Fruit fly (Drosophila melanogaster): ENCODE data around the gene CG3437.
A peak's percentile ranks its signal among the peaks of the same experiment; 100 is the strongest.

Gene CG3437

DNA sequence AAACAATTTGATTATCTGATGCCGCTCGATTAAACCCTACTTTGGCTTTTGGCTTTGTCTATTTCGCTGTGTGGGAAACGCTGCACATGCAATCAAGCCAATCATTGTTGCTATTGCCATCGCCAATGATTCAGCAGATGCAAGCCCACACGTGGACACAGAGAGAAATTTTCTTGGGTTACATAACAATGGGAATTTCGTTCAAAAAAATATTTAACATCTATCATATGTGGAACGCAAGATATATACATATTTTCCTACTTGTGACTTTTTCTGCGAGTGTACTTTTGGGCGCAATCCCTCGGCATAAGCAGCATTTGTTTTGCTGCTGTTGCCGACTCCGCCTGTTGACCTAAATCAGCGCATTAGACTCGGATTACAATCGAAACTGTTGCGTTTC lies 38.1 kb downstream of the CG3437 start (continued):
- TF ChIP-seq net (GFP tag; optimal IDR thresholded peaks at IDR 0.05) = peak; percentile 44
- TF ChIP-seq cyc (GFP tag; optimal IDR thresholded peaks at IDR 0.05) = peak; percentile 77
- no peak for TF ChIP-seq dsx (GFP tag; optimal IDR thresholded peaks at IDR 0.05; ENCODE audit: poor library complexity, severe bottlenecking)
- TF ChIP-seq pdm3 (GFP tag; optimal IDR thresholded peaks at IDR 0.05) = peak; percentile 63
- TF ChIP-seq eg (GFP tag; IDR thresholded peaks at IDR 0.05) = peak; percentile 91
- no peak for TF ChIP-seq vri (GFP tag; optimal IDR thresholded peaks at IDR 0.05)
- peak; percentile 63 for TF ChIP-seq CG32006 (GFP tag; optimal IDR thresholded peaks at IDR 0.05)
- TF ChIP-seq CG8119 (GFP tag; IDR thresholded peaks at IDR 0.05) = peak; percentile 81
- no peak for TF ChIP-seq CG1621 (tag; optimal IDR thresholded peaks at IDR 0.05)
- TF ChIP-seq CG11294 (GFP tag; IDR thresholded peaks at IDR 0.05) = peak; percentile 65
- TF ChIP-seq Sox14 (GFP tag; optimal IDR thresholded peaks at IDR 0.05) = peak; percentile 47
- TF ChIP-seq Ets21C (GFP tag; optimal IDR thresholded peaks at IDR 0.05) = no peak
- TF ChIP-seq Sox15 (GFP tag; optimal IDR thresholded peaks at IDR 0.05) = peak; percentile 43
- peak; percentile 67 for TF ChIP-seq svp (GFP tag)
- peak; percentile 85 for TF ChIP-seq CG6163 (GFP tag; IDR thresholded peaks at IDR 0.05)
- TF ChIP-seq Ets96B (tag; optimal IDR thresholded peaks at IDR 0.05) = peak; percentile 43

DNA sequence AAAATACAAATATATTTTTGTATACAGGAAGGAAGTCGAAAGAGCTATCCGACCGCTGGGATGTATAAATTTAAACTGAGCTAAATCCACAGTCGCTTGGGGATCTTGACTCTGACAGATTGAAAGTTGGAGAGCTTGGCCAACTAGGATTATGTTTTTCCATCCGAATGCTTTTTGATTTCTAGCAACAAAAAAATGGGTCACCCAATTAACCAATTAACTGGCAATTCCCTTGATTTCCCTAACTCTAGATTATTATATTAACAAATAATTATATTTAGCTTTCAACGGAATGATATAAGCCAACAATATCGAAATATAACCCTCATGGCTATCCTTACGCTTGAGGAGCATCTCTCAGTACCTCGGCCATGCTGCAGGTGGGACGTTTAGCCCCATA lies 40.2 kb downstream of the CG3437 start, which contains the start of gene CG3982:
CG3982 (minus strand) TSS at position 101 of the 400 bp plus-strand sequence.
- TF ChIP-seq Smox (GFP tag; optimal IDR thresholded peaks at IDR 0.05) (no peak), CG3032 (tag; optimal IDR thresholded peaks at IDR 0.05) (no peak), Sox14 (GFP tag; optimal IDR thresholded peaks at IDR 0.05) (no peak), CG10631 (GFP tag; optimal IDR thresholded peaks at IDR 0.05) (no peak), Eip93F (GFP tag; optimal IDR thresholded peaks at IDR 0.05) (no peak), Blimp-1 (GFP tag; optimal IDR thresholded peaks at IDR 0.05) (no peak), CG6808 (GFP tag; optimal IDR thresholded peaks at IDR 0.05) (no peak)

DNA sequence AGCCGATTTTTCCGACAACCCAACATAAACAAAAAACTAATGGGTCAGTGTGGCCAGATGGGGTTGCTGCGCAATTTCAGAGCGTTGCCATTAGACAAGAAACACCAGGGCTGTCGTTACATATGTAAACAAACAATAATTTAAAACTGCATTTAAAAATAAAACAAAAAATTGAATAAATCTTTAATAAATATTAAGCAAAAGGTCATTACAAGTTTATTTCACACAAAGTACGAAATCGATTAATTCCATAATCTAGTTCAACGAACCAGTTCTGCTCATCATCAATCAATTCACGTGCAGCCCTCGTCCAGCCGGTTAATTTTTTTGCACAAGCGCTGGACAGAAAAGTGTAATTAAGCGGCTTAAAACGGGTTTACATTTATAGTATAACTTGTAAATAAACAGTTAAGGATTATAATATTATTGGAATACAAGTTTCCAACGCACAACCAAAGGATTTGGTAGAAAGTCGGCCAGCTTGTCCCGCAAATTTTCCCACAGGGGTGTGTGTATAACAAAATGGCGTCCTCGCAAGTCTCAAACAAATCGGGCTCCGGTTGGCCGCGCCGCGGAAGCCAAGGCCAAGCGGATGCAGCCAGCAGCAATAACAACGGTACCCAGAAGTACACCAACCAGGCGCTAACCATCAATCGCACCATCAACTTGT lies 46.6 kb downstream of the CG3437 start, which contains the start of the genes CG4022 and Cpsf5:
CG4022 (minus strand) TSS at position 79 of the 670 bp plus-strand sequence.
Cpsf5 (plus strand) TSS at position 285 of the 670 bp plus-strand sequence.
- TF ChIP-seq Hr39 (GFP tag; optimal IDR thresholded peaks at IDR 0.05) (peak; percentile 62), Gug (GFP tag; IDR thresholded peaks at IDR 0.05) (no peak; the same call in 1 of the 2 replicates), CG6163 (GFP tag; IDR thresholded peaks at IDR 0.05) (peak; percentile 79), ss (GFP tag; optimal IDR thresholded peaks at IDR 0.05) (peak; percentile 34 to 47), Eip75B (GFP tag; optimal IDR thresholded peaks at IDR 0.05) (peak; percentile 78), Ets21C (GFP tag; optimal IDR thresholded peaks at IDR 0.05) (peak; percentile 46), Met (GFP tag; optimal IDR thresholded peaks at IDR 0.05) (peak; percentile 74), fd85E (GFP tag; optimal IDR thresholded peaks at IDR 0.05) (no peak), Sox102F (GFP tag; optimal IDR thresholded peaks at IDR 0.05) (peak; percentile 77), lz (GFP tag; optimal IDR thresholded peaks at IDR 0.05) (peak; percentile 76), pdm3 (GFP tag; optimal IDR thresholded peaks at IDR 0.05) (peak; percentile 84), Sox14 (GFP tag; optimal IDR thresholded peaks at IDR 0.05) (peak; percentile 70), fkh (GFP tag; optimal IDR thresholded peaks at IDR 0.05) (peak; percentile 99), CG6792 (GFP tag; optimal IDR thresholded peaks at IDR 0.05) (peak; percentile 64), svp (GFP tag) (no peak), eg (GFP tag; IDR thresholded peaks at IDR 0.05) (peak; percentile 83; the same call in 2 of the 3 replicates), Lpt (GFP tag; optimal IDR thresholded peaks at IDR 0.05) (peak; percentile 49), Blimp-1 (GFP tag; optimal IDR thresholded peaks at IDR 0.05) (no peak), CG1621 (tag; optimal IDR thresholded peaks at IDR 0.05) (peak; percentile 36), topi (GFP tag; optimal IDR thresholded peaks at IDR 0.05) (peak; percentile 70), spab (GFP tag; optimal IDR thresholded peaks at IDR 0.05) (no peak), dsx (GFP tag; optimal IDR thresholded peaks at IDR 0.05; ENCODE audit: poor library complexity, severe bottlenecking) (peak; percentile 41), CG11902 (GFP tag; optimal IDR thresholded peaks at IDR 0.05) (peak; percentile 4), esn (GFP tag; optimal IDR thresholded peaks at IDR 0.05) (peak; percentile 82), CG10669 (GFP tag; optimal IDR thresholded peaks at IDR 0.05) (no peak), Hr38 (GFP tag; optimal IDR thresholded peaks at IDR 0.05) (no peak), CG11762 (GFP tag; optimal IDR thresholded peaks at IDR 0.05; ENCODE audit: insufficient read depth) (peak; percentile 45), Eip78C (GFP tag) (peak; percentile 91), achi (GFP tag; optimal IDR thresholded peaks at IDR 0.05) (peak; percentile 77), CG8632 (GFP tag; optimal IDR thresholded peaks at IDR 0.05) (peak; percentile 29), Eip93F (GFP tag; optimal IDR thresholded peaks at IDR 0.05) (peak; percentile 69), Hr4 (GFP tag; optimal IDR thresholded peaks at IDR 0.05) (peak; percentile 83), fd59A (GFP tag; optimal IDR thresholded peaks at IDR 0.05) (no peak), CG4318 (GFP tag; optimal IDR thresholded peaks at IDR 0.05) (no peak)

All from whole organism, prepupa.